Worm (Caenorhabditis elegans) whole organism, L2 larva: ENCODE data around the gene znf-598.

Experiments
- R02D3.7 ChIP-seq: fragments of 150-350 bp; optimal IDR thresholded peaks from 2 replicates; lab custom pipeline; 2014; ENCODE audit warnings: missing biosample characterization, missing genetic modification characterization
- ceh-16 ChIP-seq: fragments of 150-350 bp; optimal IDR thresholded peaks from 2 replicates; lab custom pipeline; 2014; ENCODE audit warnings: missing biosample characterization, missing genetic modification characterization
- ceh-82 ChIP-seq: fragments of 150-350 bp; optimal IDR thresholded peaks from 2 replicates; lab custom pipeline; 2014; ENCODE audit warnings: missing biosample characterization, missing genetic modification characterization
- egl-27 ChIP-seq: sonication (generic microtip); optimal IDR thresholded peaks from 3 replicates; lab custom pipeline; 2017; ENCODE audit warnings: missing biosample characterization, missing genetic modification reagents, missing genetic modification characterization
- mab-5 ChIP-seq: fragments of 150-350 bp; optimal IDR thresholded peaks from 2 replicates; lab custom pipeline; 2014; ENCODE audit warnings: missing biosample characterization, missing genetic modification characterization
- nhr-12 ChIP-seq: fragments of 150-350 bp; optimal IDR thresholded peaks from 2 replicates; lab custom pipeline; 2014; ENCODE audit warnings: missing biosample characterization, missing genetic modification characterization
- nhr-23 ChIP-seq: fragments of 150-350 bp; optimal IDR thresholded peaks from 2 replicates; lab custom pipeline; 2014; ENCODE audit warnings: missing biosample characterization, missing genetic modification reagents, missing genetic modification characterization
- unc-62 ChIP-seq: fragments of 150-350 bp; optimal IDR thresholded peaks from 2 replicates; lab custom pipeline; 2014; ENCODE audit warnings: missing biosample characterization, missing genetic modification reagents, missing genetic modification characterization
- zag-1 ChIP-seq: fragments of 150-350 bp; optimal IDR thresholded peaks from 2 replicates; lab custom pipeline; 2014; ENCODE audit warnings: missing biosample characterization, missing genetic modification characterization

- TF ChIP-seq nhr-12 (tag; lab: Kevin White, UChicago) (no peak), mab-5 (no peak), ceh-16 (tag; lab: Kevin White, UChicago) (no peak), egl-27 (tag; lab: Kevin White, UChicago) (no peak), zag-1 (tag; lab: Kevin White, UChicago) (no peak), R02D3.7 (tag; lab: Kevin White, UChicago) (no peak), nhr-23 (tag; lab: Kevin White, UChicago) (no peak), ceh-82 (tag; lab: Kevin White, UChicago) (no peak), unc-62 (no peak)
Observed at ce11 chrII:6989830-6990287, 35.7 kb upstream of the znf-598 start, which contains the start of gene C15F1.1.
